Fruit fly (Drosophila melanogaster) whole organism, embryonic: ENCODE data around the gene NimC1.

ENCODE experiments used
- CG10209 ChIP-seq: fragments of 200-800 bp; sonication (Bioruptor generic); optimal IDR thresholded peaks from 3 replicates; lab custom pipeline; 2017; ENCODE audit warnings: missing biosample characterization, mild to moderate bottlenecking, missing genetic modification characterization, missing genetic modification reagents
- CG11247 ChIP-seq: fragments of 200-800 bp; sonication (Bioruptor generic); IDR thresholded peaks from 2 replicates; pipeline ENCODE4 v1.3.6; 2022; ENCODE audit warnings: missing biosample characterization, missing genetic modification characterization
- CG11398 ChIP-seq: fragments of 200-800 bp; sonication (Bioruptor generic); optimal IDR thresholded peaks from 2 replicates; lab custom pipeline; 2016; ENCODE audit warnings: missing biosample characterization, missing genetic modification characterization
- CG12744 ChIP-seq: fragments of 200-800 bp; sonication (Bioruptor generic); optimal IDR thresholded peaks from 2 replicates; lab custom pipeline; 2016; ENCODE audit warnings: missing biosample characterization, missing genetic modification characterization
- CG13424 ChIP-seq: fragments of 200-800 bp; sonication (Bioruptor generic); optimal IDR thresholded peaks from 2 replicates; lab custom pipeline; 2019; ENCODE audit warnings: missing biosample characterization, mild to moderate bottlenecking, missing genetic modification characterization, moderate library complexity
- CG13624 ChIP-seq: fragments of 200-800 bp; sonication (Bioruptor generic); optimal IDR thresholded peaks from 2 replicates; lab custom pipeline; 2016; ENCODE audit warnings: missing biosample characterization, missing genetic modification characterization
- CG13894 ChIP-seq: fragments of 200-800 bp; sonication (Bioruptor generic); optimal IDR thresholded peaks from 3 replicates; lab custom pipeline; 2018; ENCODE audit warnings: missing biosample characterization, mild to moderate bottlenecking, missing genetic modification characterization, moderate library complexity
- CG16779 ChIP-seq: fragments of 200-800 bp; sonication (Bioruptor generic); IDR thresholded peaks from 2 replicates; pipeline ENCODE4 v1.3.6; 2022; ENCODE audit warnings: missing biosample characterization, missing genetic modification characterization
- CG16863 ChIP-seq: fragments of 200-800 bp; sonication (Bioruptor generic); optimal IDR thresholded peaks from 3 replicates; lab custom pipeline; 2016; ENCODE audit warnings: missing biosample characterization, missing genetic modification characterization
- CG17802 ChIP-seq: fragments of 200-800 bp; sonication (Bioruptor generic); optimal IDR thresholded peaks from 2 replicates; lab custom pipeline; 2018; ENCODE audit warnings: missing biosample characterization, mild to moderate bottlenecking, missing genetic modification characterization, moderate library complexity
- CG31365 ChIP-seq: fragments of 200-800 bp; sonication (Bioruptor generic); optimal IDR thresholded peaks from 2 replicates; lab custom pipeline; 2018; ENCODE audit warnings: missing biosample characterization, mild to moderate bottlenecking, missing genetic modification characterization
- CG32532 ChIP-seq: fragments of 200-800 bp; sonication (Bioruptor generic); IDR thresholded peaks from 2 replicates; pipeline ENCODE4 v1.3.6; 2022; ENCODE audit warnings: missing biosample characterization, missing genetic modification characterization
- CG34376 ChIP-seq: fragments of 200-800 bp; sonication (Bioruptor generic); optimal IDR thresholded peaks from 2 replicates; lab custom pipeline; 2018; ENCODE audit warnings: missing biosample characterization, mild to moderate bottlenecking, missing genetic modification characterization
- CG3726 ChIP-seq: fragments of 200-800 bp; sonication (Bioruptor generic); IDR thresholded peaks from 3 replicates; pipeline ENCODE4, ENCODE4 v1.3.6; 2022; ENCODE audit warnings: missing biosample characterization, missing genetic modification characterization
- CG4404 ChIP-seq: fragments of 200-800 bp; sonication (Bioruptor generic); IDR thresholded peaks from 2 replicates; pipeline ENCODE4 v1.3.6; 2022; ENCODE audit warnings: missing biosample characterization, missing genetic modification characterization
- CG5953 ChIP-seq: fragments of 200-800 bp; sonication (Bioruptor generic); IDR thresholded peaks from 2 replicates; pipeline ENCODE4 v1.3.6; 2022; ENCODE audit warnings: missing biosample characterization, missing genetic modification characterization
- CG9817 ChIP-seq: fragments of 200-800 bp; sonication (Bioruptor generic); optimal IDR thresholded peaks from 2 replicates; lab custom pipeline; 2018; ENCODE audit warnings: missing biosample characterization, mild to moderate bottlenecking, missing genetic modification characterization, moderate library complexity
- CHES-1-like ChIP-seq: fragments of 200-800 bp; sonication (Bioruptor generic); optimal IDR thresholded peaks from 2 replicates; lab custom pipeline; 2016; ENCODE audit warnings: missing biosample characterization, missing genetic modification characterization
- Deaf1 ChIP-seq: fragments of 200-800 bp; optimal IDR thresholded peaks from 3 replicates; lab custom pipeline; 2019; ENCODE audit warnings: missing biosample characterization, mild to moderate bottlenecking, missing genetic modification characterization, moderate library complexity
- ERR ChIP-seq: fragments of 200-800 bp; sonication (Bioruptor generic); optimal IDR thresholded peaks from 2 replicates; lab custom pipeline; 2016; ENCODE audit warnings: missing biosample characterization, missing genetic modification characterization
- GATAe ChIP-seq: fragments of 200-800 bp; sonication (Bioruptor generic); conservative IDR thresholded peaks from 2 replicates; pipeline ENCODE4 v1.3.6; 2022; ENCODE audit warnings: missing biosample characterization, missing genetic modification characterization
- Gsc ChIP-seq: fragments of 200-800 bp; sonication (Bioruptor generic); IDR thresholded peaks from 2 replicates; pipeline ENCODE4 v1.3.6; 2022; ENCODE audit warnings: missing biosample characterization, missing genetic modification characterization
- HmgZ ChIP-seq: fragments of 200-800 bp; sonication (Bioruptor generic); optimal IDR thresholded peaks from 2 replicates; lab custom pipeline; 2018; ENCODE audit warnings: missing biosample characterization, mild to moderate bottlenecking, missing genetic modification characterization
- Med ChIP-seq: fragments of 200-800 bp; sonication (Bioruptor generic); peaks from one replicate; lab custom pipeline; 2016; ENCODE audit warnings: missing biosample characterization, missing genetic modification characterization, mild to moderate bottlenecking, inconsistent platforms, moderate library complexity
- Ssrp ChIP-seq: fragments of 200-800 bp; sonication (Bioruptor generic); optimal IDR thresholded peaks from 2 replicates; lab custom pipeline; 2018; ENCODE audit warnings: missing biosample characterization, mild to moderate bottlenecking, missing genetic modification characterization, moderate library complexity
- Xrp1 ChIP-seq: fragments of 200-800 bp; sonication (Bioruptor generic); IDR thresholded peaks from 2 replicates; pipeline ENCODE4 v1.3.6; 2022; ENCODE audit warnings: missing biosample characterization, missing genetic modification characterization
- bab2 ChIP-seq: fragments of 200-800 bp; sonication (Bioruptor generic); optimal IDR thresholded peaks from 2 replicates; lab custom pipeline; 2016; ENCODE audit warnings: missing biosample characterization, missing genetic modification characterization
- btn ChIP-seq: fragments of 200-800 bp; sonication (Bioruptor generic); optimal IDR thresholded peaks from 2 replicates; lab custom pipeline; 2016; ENCODE audit warnings: missing biosample characterization, missing genetic modification characterization
- cwo ChIP-seq: fragments of 200-800 bp; sonication (Bioruptor generic); optimal IDR thresholded peaks from 3 replicates; lab custom pipeline; 2017; ENCODE audit warnings: missing biosample characterization, missing genetic modification characterization, mild to moderate bottlenecking, moderate library complexity, missing genetic modification reagents
- dmrt99B ChIP-seq: fragments of 200-800 bp; sonication (Bioruptor generic); optimal IDR thresholded peaks from 2 replicates; lab custom pipeline; 2018; ENCODE audit warnings: missing biosample characterization, mild to moderate bottlenecking, missing genetic modification characterization, moderate library complexity
- exex ChIP-seq: fragments of 200-800 bp; sonication (Bioruptor generic); optimal IDR thresholded peaks from 4 replicates; lab custom pipeline; 2018; ENCODE audit warnings: missing biosample characterization, mild to moderate bottlenecking, missing genetic modification characterization, moderate library complexity
- gfzf ChIP-seq: fragments of 200-800 bp; sonication (Bioruptor generic); optimal IDR thresholded peaks from 2 replicates; lab custom pipeline; 2016; ENCODE audit warnings: missing biosample characterization, mild to moderate bottlenecking, missing genetic modification characterization, moderate library complexity
- grn ChIP-seq: fragments of 200-800 bp; sonication (Bioruptor generic); optimal IDR thresholded peaks from 3 replicates; lab custom pipeline; 2017; ENCODE audit warnings: missing biosample characterization, missing genetic modification characterization
- ham ChIP-seq: fragments of 200-800 bp; sonication (Bioruptor generic); IDR thresholded peaks from 2 replicates; pipeline ENCODE4 v1.3.6; 2022; ENCODE audit warnings: missing biosample characterization, missing genetic modification characterization
- her ChIP-seq: fragments of 200-800 bp; sonication (Bioruptor generic); optimal IDR thresholded peaks from 2 replicates; lab custom pipeline; 2016; ENCODE audit warnings: missing biosample characterization, missing genetic modification characterization
- luna ChIP-seq: fragments of 200-800 bp; sonication (Bioruptor generic); optimal IDR thresholded peaks from 2 replicates; lab custom pipeline; 2016; ENCODE audit warnings: missing biosample characterization, missing genetic modification characterization
- mam ChIP-seq: fragments of 200-800 bp; sonication (Bioruptor generic); optimal IDR thresholded peaks from 3 replicates; lab custom pipeline; 2016; ENCODE audit warnings: missing biosample characterization, missing genetic modification characterization
- mirr ChIP-seq: fragments of 200-800 bp; sonication (Bioruptor generic); optimal IDR thresholded peaks from 3 replicates; lab custom pipeline; 2018; ENCODE audit warnings: missing biosample characterization, mild to moderate bottlenecking, missing genetic modification characterization
- odd ChIP-seq: fragments of 200-800 bp; sonication (Bioruptor generic); optimal IDR thresholded peaks from 2 replicates; lab custom pipeline; 2017; ENCODE audit warnings: missing biosample characterization, mild to moderate bottlenecking, missing genetic modification characterization
- onecut ChIP-seq: fragments of 200-800 bp; sonication (Bioruptor generic); IDR thresholded peaks from 2 replicates; pipeline ENCODE4 v1.3.6; 2022; ENCODE audit warnings: missing biosample characterization, missing genetic modification characterization
- scrt ChIP-seq: fragments of 200-800 bp; sonication (Bioruptor generic); optimal IDR thresholded peaks from 2 replicates; lab custom pipeline; 2018; ENCODE audit warnings: missing biosample characterization, mild to moderate bottlenecking, missing genetic modification characterization, moderate library complexity
- sd ChIP-seq: fragments of 200-800 bp; sonication (Bioruptor generic); optimal IDR thresholded peaks from 3 replicates; lab custom pipeline; 2018; ENCODE audit warnings: missing biosample characterization, mild to moderate bottlenecking, missing genetic modification characterization, moderate library complexity
- sens ChIP-seq: fragments of 200-800 bp; sonication (Bioruptor generic); peaks from one replicate; lab custom pipeline; 2016; ENCODE audit warnings: missing biosample characterization, missing genetic modification characterization
- sens-2 ChIP-seq: fragments of 200-800 bp; sonication (Bioruptor generic); IDR thresholded peaks from 2 replicates; pipeline ENCODE4 v1.3.6; 2022; ENCODE audit warnings: missing biosample characterization, missing genetic modification characterization
- slou ChIP-seq: fragments of 200-800 bp; sonication (Bioruptor generic); optimal IDR thresholded peaks from 3 replicates; lab custom pipeline; 2016; ENCODE audit warnings: missing biosample characterization, missing genetic modification characterization
- sug ChIP-seq: fragments of 200-800 bp; optimal IDR thresholded peaks from 2 replicates; lab custom pipeline; 2019; ENCODE audit warnings: missing biosample characterization, mild to moderate bottlenecking, missing genetic modification characterization, moderate library complexity
- trh ChIP-seq: fragments of 200-800 bp; sonication (Bioruptor generic); optimal IDR thresholded peaks from 2 replicates; lab custom pipeline; 2016; ENCODE audit warnings: missing biosample characterization, missing genetic modification characterization
- vvl ChIP-seq: fragments of 200-800 bp; sonication (Bioruptor generic); IDR thresholded peaks from 2 replicates; pipeline ENCODE4 v1.3.6; 2022; ENCODE audit warnings: missing biosample characterization, missing genetic modification characterization
- zfh2 ChIP-seq: fragments of 200-800 bp; sonication (Bioruptor generic); optimal IDR thresholded peaks from 2 replicates; lab custom pipeline; 2016; ENCODE audit warnings: missing biosample characterization, missing genetic modification characterization

Gene NimC1

dm6 chr2L:14013478-14013877, 36.9 kb upstream of the NimC1 start (continued):
- TF ChIP-seq CG10209 (GFP tag; lab: Kevin White, UChicago): no peak
- TF ChIP-seq her (GFP tag; lab: Kevin White, UChicago): peak; percentile 19
- TF ChIP-seq scrt: no peak
- peak; percentile 62 for TF ChIP-seq Med
- peak; percentile 59 for TF ChIP-seq Deaf1 (tag; lab: Kevin White, UChicago)
- peak; percentile 95 for TF ChIP-seq CG34376 (GFP tag; lab: Kevin White, UChicago)
- peak; percentile 37 for TF ChIP-seq sd (tag; lab: Kevin White, UChicago)
- peak; percentile 91 for TF ChIP-seq sug
- TF ChIP-seq ERR (GFP tag; lab: Kevin White, UChicago): peak; percentile 19
- TF ChIP-seq CG32532 (GFP tag; lab: Robert Waterston, UW): 0 out of 2 replicates have a peak, but pooled peaks have one; percentile 20
- TF ChIP-seq sens: peak; percentile 64
- TF ChIP-seq bab2 (GFP tag; lab: Kevin White, UChicago): no peak
- TF ChIP-seq, all 482 proteins: peak for 57

dm6 chr2L:14012304-14013054, 35.9 kb upstream of the NimC1 start, which contains the start of gene bgm:
bgm (plus strand) TSS chr2L:14013004.
- TF ChIP-seq CG3726 (GFP tag; lab: Robert Waterston, UW) (no peak), dmrt99B (no peak), grn (GFP tag; lab: Kevin White, UChicago) (peak; percentile 90), CG17802 (tag; lab: Kevin White, UChicago) (no peak), btn (GFP tag; lab: Kevin White, UChicago) (no peak), CG12744 (no peak), mam (GFP tag; lab: Kevin White, UChicago) (no peak), CG16863 (GFP tag; lab: Kevin White, UChicago) (no peak), CHES-1-like (GFP tag; lab: Kevin White, UChicago) (no peak), exex (tag; lab: Kevin White, UChicago) (peak; percentile 84), trh (no peak), Ssrp (tag; lab: Kevin White, UChicago) (no peak), sug (peak; percentile 31), slou (GFP tag; lab: Kevin White, UChicago) (no peak), CG34376 (GFP tag; lab: Kevin White, UChicago) (peak; percentile 80), CG13894 (tag; lab: Kevin White, UChicago) (peak; percentile 66), CG13624 (GFP tag; lab: Kevin White, UChicago) (no peak), Gsc (GFP tag; lab: Robert Waterston, UW) (no peak), CG13424 (tag; lab: Kevin White, UChicago) (no peak), odd (GFP tag; lab: Kevin White, UChicago) (no peak), luna (GFP tag; lab: Kevin White, UChicago) (no peak), CG4404 (GFP tag; lab: Robert Waterston, UW) (no peak), sens-2 (GFP tag; lab: Robert Waterston, UW) (0 out of 2 replicates have a peak, but pooled peaks have one; percentile 46), Xrp1 (GFP tag; lab: Robert Waterston, UW) (0 out of 2 replicates have a peak, but pooled peaks have one; percentile 20), CG16779 (no peak), sd (tag; lab: Kevin White, UChicago) (no peak), ham (GFP tag; lab: Robert Waterston, UW) (no peak), mirr (GFP tag; lab: Kevin White, UChicago) (peak; percentile 31), CG9817 (tag; lab: Kevin White, UChicago) (no peak), vvl (GFP tag; lab: Robert Waterston, UW) (no peak), CG11247 (no peak), GATAe (GFP tag; lab: Robert Waterston, UW) (peak; percentile 40; the same call in 1 of the 2 replicates), zfh2 (no peak), CG11398 (GFP tag; lab: Kevin White, UChicago) (no peak), HmgZ (no peak), cwo (GFP tag; lab: Kevin White, UChicago) (peak; percentile 41), CG31365 (no peak), CG5953 (no peak), onecut (GFP tag; lab: Robert Waterston, UW) (peak; percentile 63; the same call in 1 of the 2 replicates), gfzf (GFP tag; lab: Kevin White, UChicago) (no peak)
